Fruit fly (Drosophila melanogaster) whole organism, embryonic: Measurements from ENCODE around the gene CG14286.

ENCODE experiments used
- ATbp ChIP-seq: fragments of 200-800 bp; sonication (Bioruptor generic); optimal IDR thresholded peaks from 2 replicates; lab custom pipeline; 2017; ENCODE audit warnings: missing biosample characterization, mild to moderate bottlenecking, missing genetic modification characterization, missing genetic modification reagents
- B-H2 ChIP-seq: fragments of 200-800 bp; sonication (Bioruptor generic); optimal IDR thresholded peaks from 2 replicates; lab custom pipeline; 2018; ENCODE audit warnings: missing biosample characterization, mild to moderate bottlenecking, missing genetic modification characterization
- Bgb ChIP-seq: fragments of 200-800 bp; sonication (Bioruptor generic); IDR thresholded peaks from 2 replicates; pipeline ENCODE4 v1.3.6; 2022; ENCODE audit warnings: missing biosample characterization, missing genetic modification characterization; ENCODE audit not compliant: partially characterized antibody
- CG10274 ChIP-seq: fragments of 200-800 bp; sonication (Bioruptor generic); optimal IDR thresholded peaks from 3 replicates; lab custom pipeline; 2017; ENCODE audit warnings: missing biosample characterization, mild to moderate bottlenecking, missing genetic modification characterization
- CG11696 ChIP-seq: fragments of 200-800 bp; sonication (Bioruptor generic); IDR thresholded peaks from 2 replicates; pipeline ENCODE4 v1.3.6; 2022; ENCODE audit warnings: missing biosample characterization, missing genetic modification characterization
- CG12744 ChIP-seq: fragments of 200-800 bp; sonication (Bioruptor generic); optimal IDR thresholded peaks from 2 replicates; lab custom pipeline; 2016; ENCODE audit warnings: missing biosample characterization, missing genetic modification characterization
- CG13624 ChIP-seq: fragments of 200-800 bp; sonication (Bioruptor generic); optimal IDR thresholded peaks from 2 replicates; lab custom pipeline; 2016; ENCODE audit warnings: missing biosample characterization, missing genetic modification characterization
- CG14860 ChIP-seq: fragments of 200-800 bp; sonication (Bioruptor generic); IDR thresholded peaks from 3 replicates; pipeline ENCODE4 v1.3.6; 2022; ENCODE audit warnings: missing biosample characterization, missing genetic modification characterization; ENCODE audit not compliant: partially characterized antibody
- CG14965 ChIP-seq: fragments of 200-800 bp; sonication (Bioruptor generic); optimal IDR thresholded peaks from 2 replicates; lab custom pipeline; 2016; ENCODE audit warnings: missing biosample characterization, missing genetic modification characterization, borderline replicate concordance
- CG1602 ChIP-seq: fragments of 200-800 bp; sonication (Bioruptor generic); optimal IDR thresholded peaks from 3 replicates; lab custom pipeline; 2016; ENCODE audit warnings: missing biosample characterization, missing genetic modification characterization
- CG16779 ChIP-seq: fragments of 200-800 bp; sonication (Bioruptor generic); IDR thresholded peaks from 2 replicates; pipeline ENCODE4 v1.3.6; 2022; ENCODE audit warnings: missing biosample characterization, missing genetic modification characterization
- CG17186 ChIP-seq: fragments of 200-800 bp; sonication (Bioruptor generic); optimal IDR thresholded peaks from 3 replicates; lab custom pipeline; 2017; ENCODE audit warnings: missing biosample characterization, missing genetic modification reagents, missing genetic modification characterization
- CG17912 ChIP-seq: fragments of 200-800 bp; sonication (Bioruptor generic); optimal IDR thresholded peaks from 2 replicates; lab custom pipeline; 2018; ENCODE audit warnings: missing biosample characterization, mild to moderate bottlenecking, missing genetic modification characterization
- CG3065 ChIP-seq: fragments of 200-800 bp; sonication (Bioruptor generic); optimal IDR thresholded peaks from 2 replicates; lab custom pipeline; 2016; ENCODE audit warnings: missing biosample characterization, missing genetic modification characterization
- CG3407 ChIP-seq: fragments of 200-800 bp; sonication (Bioruptor generic); optimal IDR thresholded peaks from 2 replicates; lab custom pipeline; 2018; ENCODE audit warnings: missing biosample characterization, mild to moderate bottlenecking, missing genetic modification characterization
- CG4328 ChIP-seq: fragments of 200-800 bp; sonication (Bioruptor generic); optimal IDR thresholded peaks from 3 replicates; lab custom pipeline; 2017; ENCODE audit warnings: missing biosample characterization, missing genetic modification reagents, missing genetic modification characterization
- CG5180 ChIP-seq: fragments of 200-800 bp; sonication (Bioruptor generic); optimal IDR thresholded peaks from 3 replicates; lab custom pipeline; 2017; ENCODE audit warnings: missing biosample characterization, missing genetic modification characterization, mild to moderate bottlenecking, moderate library complexity, missing genetic modification reagents
- CG7556 ChIP-seq: fragments of 200-800 bp; sonication (Bioruptor generic); optimal IDR thresholded peaks from 2 replicates; lab custom pipeline; 2017; ENCODE audit warnings: missing biosample characterization, mild to moderate bottlenecking, missing genetic modification characterization
- CG9727 ChIP-seq: fragments of 200-800 bp; sonication (Bioruptor generic); optimal IDR thresholded peaks from 3 replicates; lab custom pipeline; 2017; ENCODE audit warnings: missing biosample characterization, mild to moderate bottlenecking, missing genetic modification characterization
- Drgx ChIP-seq: fragments of 200-800 bp; sonication (Bioruptor generic); IDR thresholded peaks from 2 replicates; pipeline ENCODE4 v1.3.6; 2022; ENCODE audit warnings: missing biosample characterization, missing genetic modification characterization
- H15 ChIP-seq: fragments of 200-800 bp; sonication (Bioruptor generic); IDR thresholded peaks from 3 replicates; pipeline ENCODE4 v1.3.6; 2022; ENCODE audit warnings: missing biosample characterization, missing genetic modification characterization
- HLH54F ChIP-seq: fragments of 200-800 bp; sonication (Bioruptor generic); optimal IDR thresholded peaks from 3 replicates; lab custom pipeline; 2016; ENCODE audit warnings: missing biosample characterization, missing genetic modification characterization
- Hr39 ChIP-seq: fragments of >200 bp; optimal IDR thresholded peaks from 2 replicates; lab custom pipeline; 2017
- Lpt ChIP-seq: fragments of >200 bp; optimal IDR thresholded peaks from 2 replicates; lab custom pipeline; 2018; ENCODE audit warnings: missing biosample characterization, missing genetic modification characterization
- MESR4 ChIP-seq: fragments of 200-800 bp; sonication (Bioruptor generic); optimal IDR thresholded peaks from 2 replicates; lab custom pipeline; 2018; ENCODE audit warnings: missing biosample characterization, mild to moderate bottlenecking, missing genetic modification characterization, moderate library complexity
- Mad ChIP-seq: fragments of 200-800 bp; sonication (Bioruptor generic); optimal IDR thresholded peaks from 2 replicates; lab custom pipeline; 2016; ENCODE audit warnings: missing biosample characterization, missing genetic modification characterization
- Nf-YA ChIP-seq: fragments of 200-800 bp; sonication (Bioruptor generic); IDR thresholded peaks from 2 replicates; pipeline ENCODE4 v1.3.6; 2022; ENCODE audit warnings: missing biosample characterization, missing genetic modification characterization
- Scr ChIP-seq: fragments of 200-800 bp; sonication (Bioruptor generic); IDR thresholded peaks from 2 replicates; pipeline ENCODE4 v1.3.6; 2022; ENCODE audit warnings: missing biosample characterization, missing genetic modification characterization; ENCODE audit not compliant: partially characterized antibody
- Taf1 ChIP-seq: fragments of 200-800 bp; sonication (Bioruptor generic); IDR thresholded peaks from 2 replicates; pipeline ENCODE4 v1.3.6; 2022; ENCODE audit warnings: missing biosample characterization, missing genetic modification characterization
- Usf ChIP-seq: fragments of 200-800 bp; sonication (Bioruptor generic); optimal IDR thresholded peaks from 2 replicates; lab custom pipeline; 2017; ENCODE audit warnings: missing genotype, missing biosample characterization, missing genetic modification characterization
- Xrp1 ChIP-seq: fragments of 200-800 bp; sonication (Bioruptor generic); IDR thresholded peaks from 2 replicates; pipeline ENCODE4 v1.3.6; 2022; ENCODE audit warnings: missing biosample characterization, missing genetic modification characterization
- ac ChIP-seq: fragments of 200-800 bp; sonication (Bioruptor generic); optimal IDR thresholded peaks from 3 replicates; lab custom pipeline; 2017; ENCODE audit warnings: missing biosample characterization, mild to moderate bottlenecking, missing genetic modification characterization
- bbx ChIP-seq: fragments of 200-800 bp; sonication (Bioruptor generic); IDR thresholded peaks from 2 replicates; pipeline ENCODE4 v1.3.6; 2022; ENCODE audit warnings: missing biosample characterization, missing genetic modification characterization; ENCODE audit not compliant: partially characterized antibody
- bigmax ChIP-seq: fragments of 200-800 bp; sonication (Bioruptor generic); optimal IDR thresholded peaks from 2 replicates; lab custom pipeline; 2018; ENCODE audit warnings: missing biosample characterization, mild to moderate bottlenecking, missing genetic modification characterization
- chm ChIP-seq: fragments of 200-800 bp; sonication (Bioruptor generic); IDR thresholded peaks from 2 replicates; pipeline ENCODE4 v1.3.6; 2022; ENCODE audit warnings: missing biosample characterization, missing genetic modification characterization
- crol ChIP-seq: fragments of 200-800 bp; sonication (Bioruptor generic); IDR thresholded peaks from 2 replicates; pipeline ENCODE4 v1.3.6; 2022; ENCODE audit warnings: missing biosample characterization, missing genetic modification characterization
- disco-r ChIP-seq: fragments of 200-800 bp; sonication (Bioruptor generic); optimal IDR thresholded peaks from 2 replicates; lab custom pipeline; 2016; ENCODE audit warnings: missing biosample characterization, missing genetic modification characterization
- dm ChIP-seq: fragments of 200-800 bp; sonication (Bioruptor generic); optimal IDR thresholded peaks from 3 replicates; lab custom pipeline; 2016; ENCODE audit warnings: missing biosample characterization, missing genetic modification characterization
- dmrt11E ChIP-seq: fragments of 200-800 bp; sonication (Bioruptor generic); optimal IDR thresholded peaks from 3 replicates; lab custom pipeline; 2018; ENCODE audit warnings: missing biosample characterization, mild to moderate bottlenecking, missing genetic modification characterization, moderate library complexity
- grn ChIP-seq: fragments of 200-800 bp; sonication (Bioruptor generic); optimal IDR thresholded peaks from 3 replicates; lab custom pipeline; 2017; ENCODE audit warnings: missing biosample characterization, missing genetic modification characterization
- lilli ChIP-seq: fragments of 200-800 bp; sonication (Bioruptor generic); optimal IDR thresholded peaks from 3 replicates; lab custom pipeline; 2016; ENCODE audit warnings: missing biosample characterization, missing genetic modification characterization
- nau ChIP-seq: fragments of 200-800 bp; sonication (Bioruptor generic); optimal IDR thresholded peaks from 3 replicates; lab custom pipeline; 2017; ENCODE audit warnings: missing biosample characterization, mild to moderate bottlenecking, missing genetic modification characterization, missing genetic modification reagents
- pan ChIP-seq, 4 experiments: fragments of >200 bp in 3 of 4; fragments of 200-800 bp in 1 of 4; sonication (Bioruptor generic) in 1 of 4; optimal IDR thresholded peaks in 3 of 4; IDR thresholded peaks in 1 of 4; 2 replicates each; pipeline versions ENCODE4 v1.3.6 to Lab custom; 2017 to 2022; ENCODE audit warnings: missing biosample characterization in 2 of 4, missing genetic modification characterization in 2 of 4, mixed read lengths in 1 of 4
- sc ChIP-seq, 3 experiments: fragments of >200 bp in 2 of 3; fragments of 200-800 bp in 1 of 3; sonication (Bioruptor generic) in 1 of 3; optimal IDR thresholded peaks; 2 replicates in 2 of 3; 3 replicates in 1 of 3; lab custom pipeline; 2017; ENCODE audit warnings: mild to moderate bottlenecking in 1 of 3, missing biosample characterization in 1 of 3, missing genetic modification characterization in 1 of 3, missing genetic modification reagents in 1 of 3
- tap ChIP-seq: fragments of 200-800 bp; optimal IDR thresholded peaks from 3 replicates; lab custom pipeline; 2019; ENCODE audit warnings: missing biosample characterization, mild to moderate bottlenecking, missing genetic modification characterization, moderate library complexity
- tll ChIP-seq, 2 experiments: fragments of 200-800 bp in 1 of 2; fragments of >200 bp in 1 of 2; sonication (Bioruptor generic) in 1 of 2; optimal IDR thresholded peaks; 2 replicates each; lab custom pipeline; 2017 to 2019; ENCODE audit warnings: missing biosample characterization in 2 of 2, missing genetic modification characterization in 2 of 2, mild to moderate bottlenecking in 1 of 2, moderate library complexity in 1 of 2
- vvl ChIP-seq: fragments of 200-800 bp; sonication (Bioruptor generic); IDR thresholded peaks from 2 replicates; pipeline ENCODE4 v1.3.6; 2022; ENCODE audit warnings: missing biosample characterization, missing genetic modification characterization

Gene CG14286

dm6 chr3R:18987428-18988416 lies 36.2 kb upstream of the CG14286 start (continued):
- TF ChIP-seq CG5180 (peak; percentile 90), CG13624 (GFP tag; lab: Kevin White, UChicago) (no peak), CG3407 (GFP tag; lab: Kevin White, UChicago) (no peak), Scr (GFP tag; lab: Robert Waterston, UW) (no peak), crol (GFP tag; lab: Robert Waterston, UW) (no peak), pan (optimal IDR thresholded peaks at IDR 0.05; lab: Kevin White, UChicago) (no peak), pan (GFP tag; optimal IDR thresholded peaks at IDR 0.05 in 1 of 2, IDR thresholded peaks at IDR 0.05 in 1 of 2) (no peak), CG14860 (no peak), Drgx (GFP tag; lab: Robert Waterston, UW) (no peak), CG12744 (peak; percentile 4), CG10274 (no peak), Xrp1 (0 out of 2 replicates have a peak, but pooled peaks have one; percentile 11), H15 (no peak), ac (no peak), sc (optimal IDR thresholded peaks at IDR 0.05; lab: Kevin White, UChicago) (no peak), sc (GFP tag; optimal IDR thresholded peaks at IDR 0.05; lab: Kevin White, UChicago) (peak; percentile 20), Mad (GFP tag; lab: Kevin White, UChicago) (no peak), CG14965 (peak; percentile 30), Taf1 (GFP tag; lab: Robert Waterston, UW) (no peak), HLH54F (no peak), CG11696 (GFP tag; lab: Robert Waterston, UW) (no peak), tap (no peak), CG3065 (no peak), CG7556 (GFP tag; lab: Kevin White, UChicago) (no peak), disco-r (peak; percentile 39), Nf-YA (no peak), ATbp (GFP tag; lab: Kevin White, UChicago) (no peak), CG1602 (GFP tag; lab: Kevin White, UChicago) (peak; percentile 3), chm (GFP tag; lab: Robert Waterston, UW) (no peak), B-H2 (GFP tag; lab: Kevin White, UChicago) (no peak), bigmax (no peak), lilli (GFP tag; lab: Kevin White, UChicago) (no peak), CG9727 (GFP tag; lab: Kevin White, UChicago) (peak; percentile 5), nau (peak; percentile 20), vvl (peak; percentile 27; the same call in 1 of the 2 replicates), CG4328 (no peak), Lpt (GFP tag; lab: Kevin White, UChicago) (no peak), bbx (GFP tag; lab: Robert Waterston, UW) (no peak), CG17186 (GFP tag; lab: Kevin White, UChicago) (no peak), CG16779 (GFP tag; lab: Robert Waterston, UW) (no peak), dmrt11E (tag; lab: Kevin White, UChicago) (no peak), CG17912 (GFP tag; lab: Kevin White, UChicago) (no peak), tll (GFP tag; optimal IDR thresholded peaks at IDR 0.05; lab: Kevin White, UChicago) (no peak), Bgb (GFP tag; lab: Robert Waterston, UW) (no peak), Hr39 (lab: Kevin White, UChicago) (no peak), Usf (GFP tag; lab: Kevin White, UChicago) (no peak), MESR4 (GFP tag; lab: Kevin White, UChicago) (no peak), grn (no peak), dm (no peak)
